Fruit fly (Drosophila melanogaster): ENCODE measurements around the gene CG42537.

- no peak for TF ChIP-seq Six4 (GFP tag; optimal IDR thresholded peaks at IDR 0.05)
- no peak for TF ChIP-seq cg (GFP tag; optimal IDR thresholded peaks at IDR 0.05)
- no peak for TF ChIP-seq Doc2 (GFP tag; IDR thresholded peaks at IDR 0.05)
- TF ChIP-seq Mes4 (GFP tag; optimal IDR thresholded peaks at IDR 0.05): no peak
- peak; percentile 40 for TF ChIP-seq gsb-n (tag; optimal IDR thresholded peaks at IDR 0.05)
Measured at dm6 chr3R:6414439-6415344, 37.1 kb downstream of the CG42537 start.

Measured in whole organism, embryonic.